Fruit fly (Drosophila melanogaster): Measurements from ENCODE around the gene O-fut2.
A peak's percentile ranks its signal among the peaks of the same experiment; 100 is the strongest.

Gene O-fut2

dm6 chrX:1470562-1470961 lies 4.8 kb upstream of the O-fut2 start, which contains the start of gene pck (continued):
- TF ChIP-seq CG18764 (GFP tag; optimal IDR thresholded peaks at IDR 0.05) (peak; percentile 65), usp (GFP tag; optimal IDR thresholded peaks at IDR 0.05) (no peak), trem (tag; optimal IDR thresholded peaks at IDR 0.05) (peak; percentile 77), run (tag; optimal IDR thresholded peaks at IDR 0.05) (no peak), tx (GFP tag; optimal IDR thresholded peaks at IDR 0.05) (peak; percentile 32), rib (GFP tag; IDR thresholded peaks at IDR 0.05) (no peak), CG17568 (GFP tag; optimal IDR thresholded peaks at IDR 0.05) (no peak), B-H2 (GFP tag; optimal IDR thresholded peaks at IDR 0.05) (no peak), pb (GFP tag; optimal IDR thresholded peaks at IDR 0.05) (no peak), dati (GFP tag; IDR thresholded peaks at IDR 0.05) (0 out of 2 replicates have a peak, but pooled peaks have one; percentile 20), ranshi (GFP tag; IDR thresholded peaks at IDR 0.05) (peak; percentile 58), slp2 (GFP tag; optimal IDR thresholded peaks at IDR 0.05) (peak; percentile 36), h (optimal IDR thresholded peaks at IDR 0.05) (no peak), ara (GFP tag; IDR thresholded peaks at IDR 0.05) (peak; percentile 65), CG13424 (tag; optimal IDR thresholded peaks at IDR 0.05) (peak; percentile 51), CG9437 (GFP tag; optimal IDR thresholded peaks at IDR 0.05) (peak; percentile 45), MTF-1 (GFP tag; optimal IDR thresholded peaks at IDR 0.05; ENCODE audit: borderline replicate concordance) (no peak), Trl (optimal IDR thresholded peaks at IDR 0.05) (no peak), Trl (GFP tag; optimal IDR thresholded peaks at IDR 0.05) (peak; percentile 68), Lpt (GFP tag; optimal IDR thresholded peaks at IDR 0.05) (no peak), gfzf (GFP tag; optimal IDR thresholded peaks at IDR 0.05) (peak; percentile 63), pfk (GFP tag; optimal IDR thresholded peaks at IDR 0.05) (no peak), CG15073 (GFP tag; optimal IDR thresholded peaks at IDR 0.05) (no peak), Aef1 (GFP tag; IDR thresholded peaks at IDR 0.05) (peak; percentile 64; the same call in 2 of the 3 replicates), salm (tag; optimal IDR thresholded peaks at IDR 0.05) (peak; percentile 5), CG2678 (tag; optimal IDR thresholded peaks at IDR 0.05) (peak; percentile 52), tin (GFP tag; optimal IDR thresholded peaks at IDR 0.05) (peak; percentile 80), ttk (GFP tag; IDR thresholded peaks at IDR 0.05) (peak; percentile 55), D19B (GFP tag; optimal IDR thresholded peaks at IDR 0.05) (no peak), CG2120 (GFP tag; optimal IDR thresholded peaks at IDR 0.05) (peak; percentile 82), oc (tag; optimal IDR thresholded peaks at IDR 0.05) (no peak), CG7963 (GFP tag; IDR thresholded peaks at IDR 0.05; ENCODE audit: partially characterized antibody) (0 out of 3 replicates have a peak, but pooled peaks have one; percentile 40), CG1647 (GFP tag; optimal IDR thresholded peaks at IDR 0.05) (peak; percentile 52), Sry-δ (GFP tag; optimal IDR thresholded peaks at IDR 0.05) (peak; percentile 89), Eip74EF (GFP tag; optimal IDR thresholded peaks at IDR 0.05) (no peak), zfh2 (GFP tag; optimal IDR thresholded peaks at IDR 0.05) (peak; percentile 73), CG31365 (tag; optimal IDR thresholded peaks at IDR 0.05) (no peak), CG7786 (GFP tag; optimal IDR thresholded peaks at IDR 0.05) (peak; percentile 65), CG13775 (GFP tag; optimal IDR thresholded peaks at IDR 0.05) (peak; percentile 69), Xbp1 (GFP tag; optimal IDR thresholded peaks at IDR 0.05) (peak; percentile 69), B-H1 (GFP tag; IDR thresholded peaks at IDR 0.05) (peak; percentile 54; the same call in 1 of the 3 replicates), ken (GFP tag; IDR thresholded peaks at IDR 0.05) (peak; percentile 73), sd (tag; optimal IDR thresholded peaks at IDR 0.05) (peak; percentile 56), CkIIα-i1 (GFP tag; IDR thresholded peaks at IDR 0.05) (no peak), otp (GFP tag; IDR thresholded peaks at IDR 0.05) (no peak), fd102C (GFP tag; optimal IDR thresholded peaks at IDR 0.05) (no peak), az2 (GFP tag; optimal IDR thresholded peaks at IDR 0.05) (peak; percentile 71), grn (GFP tag; optimal IDR thresholded peaks at IDR 0.05) (no peak), scrt (GFP tag; optimal IDR thresholded peaks at IDR 0.05) (no peak), cg (GFP tag; optimal IDR thresholded peaks at IDR 0.05) (peak; percentile 42), grau (tag; optimal IDR thresholded peaks at IDR 0.05) (peak; percentile 54), CG32532 (GFP tag; IDR thresholded peaks at IDR 0.05) (peak; percentile 67)
